Worm (Caenorhabditis elegans) whole organism, young adult: Measurements from ENCODE around the gene srbc-16.

ENCODE experiments used
- B0336.3 ChIP-seq: fragments of 200-800 bp; sonication (Bioruptor generic); IDR thresholded peaks from 2 replicates; pipeline ENCODE4 v1.3.6; 2022; ENCODE audit warnings: missing genetic modification characterization, missing compliant biosample characterization
- C06A6.2 ChIP-seq: fragments of 200-800 bp; sonication (Bioruptor generic); conservative IDR thresholded peaks from 2 replicates; pipeline ENCODE4 v1.3.6; 2022; ENCODE audit warnings: missing genetic modification characterization, missing compliant biosample characterization
- F49E8.2 ChIP-seq: sonication (generic microtip); optimal IDR thresholded peaks from 3 replicates; lab custom pipeline; 2017; ENCODE audit warnings: missing genetic modification characterization, mild to moderate bottlenecking, missing compliant biosample characterization, antibody characterized with exemption, moderate library complexity; ENCODE audit not compliant: insufficient read depth
- F57A8.1 ChIP-seq: fragments of 200-800 bp; sonication (Bioruptor generic); optimal IDR thresholded peaks from 2 replicates; lab custom pipeline; 2018; ENCODE audit warnings: mild to moderate bottlenecking, missing genetic modification characterization, moderate library complexity, missing compliant biosample characterization
- T26A5.8 ChIP-seq: sonication (generic microtip); optimal IDR thresholded peaks from 2 replicates; lab custom pipeline; 2016; ENCODE audit warnings: missing genetic modification characterization, missing compliant biosample characterization
- Y79H2A.3 ChIP-seq: fragments of 200-800 bp; sonication (Bioruptor generic); conservative IDR thresholded peaks from 2 replicates; pipeline ENCODE4 v1.3.6; 2022; ENCODE audit warnings: missing genetic modification reagents, missing genetic modification characterization, missing compliant biosample characterization
- ZK185.1 ChIP-seq: sonication (generic microtip); optimal IDR thresholded peaks from 2 replicates; lab custom pipeline; 2016; ENCODE audit warnings: mild to moderate bottlenecking, missing genetic modification characterization, missing compliant biosample characterization; ENCODE audit not compliant: poor library complexity, severe bottlenecking
- akir-1 ChIP-seq: fragments of 200-800 bp; sonication (Bioruptor generic); optimal IDR thresholded peaks from 2 replicates; lab custom pipeline; 2018; ENCODE audit warnings: mild to moderate bottlenecking, missing genetic modification characterization, moderate library complexity, missing compliant biosample characterization
- ama-1 ChIP-seq, 3 experiments: fragments of 150-350 bp in 1 of 3; sonication (generic microtip) in 2 of 3; optimal IDR thresholded peaks; 2 replicates each; lab custom pipeline; 2014 to 2018; ENCODE audit warnings: missing biosample characterization in 2 of 3, missing genetic modification characterization in 2 of 3, missing genetic modification reagents in 2 of 3
- aptf-3 ChIP-seq: fragments of 200-800 bp; sonication (Bioruptor generic); IDR thresholded peaks from 2 replicates; pipeline ENCODE4 v1.3.6; 2022; ENCODE audit warnings: missing genetic modification characterization, missing compliant biosample characterization
- atf-7 ChIP-seq: sonication (generic microtip); optimal IDR thresholded peaks from 2 replicates; lab custom pipeline; 2017; ENCODE audit warnings: mild to moderate bottlenecking, missing genetic modification characterization, missing compliant biosample characterization
- bed-1 ChIP-seq: fragments of 200-800 bp; sonication (Bioruptor generic); IDR thresholded peaks from 2 replicates; pipeline ENCODE4 v1.3.6; 2022; ENCODE audit warnings: missing genetic modification reagents, missing genetic modification characterization, missing compliant biosample characterization
- cebp-1 ChIP-seq, 2 experiments: fragments of 200-800 bp in 1 of 2; sonication (Bioruptor generic) in 1 of 2; sonication (generic microtip) in 1 of 2; IDR thresholded peaks in 1 of 2; optimal IDR thresholded peaks in 1 of 2; 2 replicates each; pipeline versions ENCODE4 v1.3.6 to Lab custom; 2017 to 2022; ENCODE audit warnings: missing compliant biosample characterization in 2 of 2, missing genetic modification characterization in 2 of 2, mild to moderate bottlenecking in 1 of 2, missing genetic modification reagents in 1 of 2, moderate library complexity in 1 of 2
- cebp-2 ChIP-seq: fragments of 200-800 bp; sonication (Bioruptor generic); IDR thresholded peaks from 2 replicates; pipeline ENCODE4 v1.3.6; 2022; ENCODE audit warnings: missing genetic modification characterization, missing compliant biosample characterization
- ceh-40 ChIP-seq: fragments of 200-800 bp; sonication (Bioruptor generic); IDR thresholded peaks from 2 replicates; pipeline ENCODE4 v1.3.6; 2022; ENCODE audit warnings: missing genetic modification characterization, missing compliant biosample characterization
- chd-7 ChIP-seq: sonication (generic microtip); optimal IDR thresholded peaks from 2 replicates; lab custom pipeline; 2016; ENCODE audit warnings: mild to moderate bottlenecking, missing genetic modification characterization, moderate library complexity, missing compliant biosample characterization
- efl-1 ChIP-seq: fragments of 150-350 bp; optimal IDR thresholded peaks from 2 replicates; lab custom pipeline; 2014; ENCODE audit warnings: missing biosample characterization, missing genetic modification reagents, missing genetic modification characterization
- hrde-1 ChIP-seq: sonication (generic microtip); optimal IDR thresholded peaks from 2 replicates; lab custom pipeline; 2016; ENCODE audit warnings: missing genetic modification characterization, mild to moderate bottlenecking, missing compliant biosample characterization, moderate library complexity, missing genotype, missing genetic modification reagents, borderline replicate concordance
- lag-1 ChIP-seq: fragments of 200-800 bp; sonication (Bioruptor generic); IDR thresholded peaks from 2 replicates; pipeline ENCODE4 v1.3.6; 2022; ENCODE audit warnings: missing genetic modification reagents, missing genetic modification characterization, missing compliant biosample characterization
- let-526 ChIP-seq: fragments of 200-800 bp; sonication (Bioruptor generic); IDR thresholded peaks from 2 replicates; pipeline ENCODE4 v1.3.6; 2022; ENCODE audit warnings: missing genetic modification reagents, missing genetic modification characterization, missing compliant biosample characterization
- lin-40 ChIP-seq: sonication (generic microtip); optimal IDR thresholded peaks from 2 replicates; lab custom pipeline; 2016; ENCODE audit warnings: missing genetic modification characterization, mild to moderate bottlenecking, missing compliant biosample characterization, missing genotype, missing genetic modification reagents
- lsl-1 ChIP-seq: fragments of 200-800 bp; sonication (Bioruptor generic); optimal IDR thresholded peaks from 2 replicates; lab custom pipeline; 2018; ENCODE audit warnings: mild to moderate bottlenecking, missing genetic modification characterization, moderate library complexity, missing compliant biosample characterization
- lsy-27 ChIP-seq: sonication (generic microtip); optimal IDR thresholded peaks from 2 replicates; lab custom pipeline; 2017; ENCODE audit warnings: missing genetic modification characterization, mild to moderate bottlenecking, missing compliant biosample characterization, antibody characterized with exemption, missing genotype, borderline replicate concordance; ENCODE audit not compliant: insufficient read depth
- madf-8 ChIP-seq: fragments of 200-800 bp; sonication (Bioruptor generic); conservative IDR thresholded peaks from 2 replicates; pipeline ENCODE4 v1.3.6; 2022; ENCODE audit warnings: missing genetic modification reagents, missing genetic modification characterization, missing compliant biosample characterization
- mel-28 ChIP-seq: sonication (generic microtip); optimal IDR thresholded peaks from 2 replicates; lab custom pipeline; 2016; ENCODE audit warnings: borderline replicate concordance, mild to moderate bottlenecking, missing genetic modification characterization, missing compliant biosample characterization
- mxl-1 ChIP-seq: sonication (generic microtip); optimal IDR thresholded peaks from 2 replicates; lab custom pipeline; 2016; ENCODE audit warnings: missing genetic modification characterization, missing compliant biosample characterization
- nhr-90 ChIP-seq: sonication (generic microtip); optimal IDR thresholded peaks from 2 replicates; lab custom pipeline; 2016; ENCODE audit warnings: missing genotype, mild to moderate bottlenecking, missing genetic modification characterization, missing compliant biosample characterization
- rec-8 ChIP-seq, 2 experiments: sonication (generic microtip); optimal IDR thresholded peaks; 2 replicates each; lab custom pipeline; 2016; ENCODE audit warnings: mild to moderate bottlenecking in 2 of 2, missing genetic modification characterization in 2 of 2, missing genetic modification reagents in 2 of 2, missing genotype in 2 of 2, missing biosample characterization in 1 of 2, missing compliant biosample characterization in 1 of 2, moderate library complexity in 1 of 2
- sdz-38 ChIP-seq: sonication (generic microtip); optimal IDR thresholded peaks from 2 replicates; lab custom pipeline; 2016; ENCODE audit warnings: missing genotype, missing genetic modification characterization, missing compliant biosample characterization
- snpc-1.1 ChIP-seq: sonication (generic microtip); optimal IDR thresholded peaks from 2 replicates; lab custom pipeline; 2017; ENCODE audit warnings: missing genetic modification characterization, mild to moderate bottlenecking, missing compliant biosample characterization, antibody characterized with exemption, moderate library complexity, missing genotype, missing genetic modification reagents; ENCODE audit not compliant: insufficient read depth
- snpc-1.3 ChIP-seq: sonication (generic microtip); optimal IDR thresholded peaks from 2 replicates; lab custom pipeline; 2017; ENCODE audit warnings: missing genetic modification characterization, mild to moderate bottlenecking, missing compliant biosample characterization, antibody characterized with exemption, moderate library complexity, missing genotype, missing genetic modification reagents; ENCODE audit not compliant: insufficient read depth
- tbp1 ChIP-seq: fragments of 200-800 bp; sonication (Bioruptor generic); optimal IDR thresholded peaks from 2 replicates; lab custom pipeline; 2018; ENCODE audit warnings: mild to moderate bottlenecking, missing genetic modification characterization, missing compliant biosample characterization
- ztf-22 ChIP-seq: fragments of 200-800 bp; sonication (Bioruptor generic); optimal IDR thresholded peaks from 2 replicates; lab custom pipeline; 2018; ENCODE audit warnings: mild to moderate bottlenecking, missing genetic modification characterization, moderate library complexity, missing compliant biosample characterization
- ztf-28 ChIP-seq: fragments of 200-800 bp; sonication (Bioruptor generic); IDR thresholded peaks from 2 replicates; pipeline ENCODE4 v1.3.6; 2022; ENCODE audit warnings: missing genetic modification reagents, missing genetic modification characterization, missing compliant biosample characterization
- ztf-6 ChIP-seq: fragments of 200-800 bp; sonication (Bioruptor generic); IDR thresholded peaks from 2 replicates; pipeline ENCODE4 v1.3.6; 2022; ENCODE audit warnings: missing genetic modification reagents, missing genetic modification characterization, missing compliant biosample characterization

srbc-16 gene

DNA sequence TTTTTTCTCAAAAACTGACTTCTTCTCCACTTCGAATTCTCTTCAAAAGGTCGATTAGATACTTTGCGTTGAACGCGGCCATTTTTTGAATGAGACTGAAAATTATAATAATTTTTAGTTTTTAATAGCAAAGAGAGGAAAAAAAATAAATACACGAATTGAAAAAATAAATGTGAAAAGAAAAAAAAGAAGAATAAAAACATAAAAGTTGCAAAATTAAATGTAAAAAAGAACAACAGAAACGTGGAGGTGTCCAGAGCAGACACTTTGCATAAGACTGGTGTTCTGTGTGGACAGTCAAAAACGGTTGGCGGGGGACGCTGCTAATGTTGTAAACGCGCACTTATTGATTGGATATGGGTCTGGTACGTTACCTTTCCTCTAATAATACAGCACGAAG is 22.5 kb upstream of the srbc-16 start, which contains the start of gene C45H4.14:
Gene C45H4.14, minus strand, starts transcription at position 101 of the 400 bp plus-strand sequence.
- TF ChIP-seq ztf-6 (GFP tag; lab: Robert Waterston, UW) (no peak), bed-1 (no peak), snpc-1.3 (tag; lab: Kevin White, UChicago) (no peak), C06A6.2 (GFP tag; lab: Robert Waterston, UW) (no peak), mel-28 (no peak), madf-8 (0 out of 2 replicates have a peak, but pooled peaks have one; percentile 9), lsy-27 (tag; lab: Kevin White, UChicago) (no peak), efl-1 (GFP tag; lab: Kevin White, UChicago) (peak; percentile 45), ztf-22 (GFP tag; lab: Kevin White, UChicago) (no peak), nhr-90 (no peak)
- TF ChIP-seq, all 124 proteins: peak for 2

DNA sequence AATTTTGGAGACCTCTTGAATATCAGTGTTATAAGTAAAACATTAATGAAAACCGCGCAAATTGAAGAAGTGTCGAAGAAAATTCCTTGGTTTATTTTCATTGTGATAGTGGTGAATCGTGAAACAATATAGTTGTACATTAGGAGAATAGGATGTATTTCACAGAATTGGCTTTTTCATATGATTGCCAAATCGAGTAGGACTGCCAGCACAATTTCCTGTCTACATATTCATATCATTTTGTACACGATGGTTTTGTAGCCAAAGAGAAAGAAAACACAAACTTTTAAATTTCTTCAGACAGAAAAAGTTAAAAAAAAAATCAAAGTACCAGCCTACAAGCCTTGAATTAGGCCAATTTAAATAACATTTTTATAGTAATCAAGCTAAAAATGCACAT is 18.1 kb upstream of the srbc-16 start, which contains the start of gene str-255:
Gene str-255, minus strand, starts transcription at position 101 of the 400 bp plus-strand sequence.
- TF ChIP-seq snpc-1.1 (tag; lab: Kevin White, UChicago) (no peak), cebp-2 (no peak), tbp1 (GFP tag; lab: Kevin White, UChicago) (no peak), ztf-28 (no peak), Y79H2A.3 (GFP tag; lab: Robert Waterston, UW) (no peak), B0336.3 (GFP tag; lab: Robert Waterston, UW) (no peak), aptf-3 (no peak), atf-7 (tag; lab: Kevin White, UChicago) (no peak), akir-1 (GFP tag; lab: Kevin White, UChicago) (no peak), lag-1 (GFP tag; lab: Robert Waterston, UW) (no peak)

DNA sequence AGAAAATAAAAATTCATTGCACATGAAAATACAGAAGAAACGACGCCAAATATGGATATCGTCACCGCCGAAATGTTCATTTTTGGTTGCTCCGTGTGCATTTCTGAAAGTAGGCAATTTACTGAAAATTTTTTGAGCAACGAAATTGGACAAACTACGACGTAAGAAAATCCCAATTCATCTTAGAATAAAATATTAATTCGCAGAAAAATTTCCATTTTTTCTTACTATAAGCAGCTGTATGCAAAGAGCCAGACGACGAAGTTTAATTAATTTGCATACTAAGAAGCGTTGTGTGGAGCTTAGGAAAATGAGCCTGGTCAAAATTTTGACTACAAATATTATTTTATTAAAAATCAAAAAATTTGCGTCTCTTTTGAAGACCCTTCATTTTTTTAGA is 15.2 kb upstream of the srbc-16 start, which contains the start of gene srbc-19:
Gene srbc-19, minus strand, starts transcription at position 101 of the 400 bp plus-strand sequence.
- TF ChIP-seq F49E8.2 (tag; lab: Kevin White, UChicago) (no peak), F57A8.1 (GFP tag; lab: Kevin White, UChicago) (no peak), madf-8 (no peak), lin-40 (tag; lab: Kevin White, UChicago) (no peak), mxl-1 (tag; lab: Kevin White, UChicago) (no peak), let-526 (GFP tag; lab: Robert Waterston, UW) (no peak), ZK185.1 (tag; lab: Kevin White, UChicago) (no peak), rec-8 (tag; optimal IDR thresholded peaks at IDR 0.05; lab: Kevin White, UChicago) (no peak), hrde-1 (tag; lab: Kevin White, UChicago) (no peak), lsl-1 (GFP tag; lab: Kevin White, UChicago) (no peak), cebp-1 (GFP tag; IDR thresholded peaks at IDR 0.05; lab: Robert Waterston, UW) (no peak), cebp-1 (tag; optimal IDR thresholded peaks at IDR 0.05; lab: Kevin White, UChicago) (no peak), T26A5.8 (tag; lab: Kevin White, UChicago) (no peak), atf-7 (tag; lab: Kevin White, UChicago) (no peak), chd-7 (tag; lab: Kevin White, UChicago) (no peak), ceh-40 (no peak), lag-1 (GFP tag; lab: Robert Waterston, UW) (no peak), sdz-38 (tag; lab: Kevin White, UChicago) (no peak), ama-1 (optimal IDR thresholded peaks at IDR 0.05; lab: Kevin White, UChicago) (no peak), ama-1 (GFP tag; optimal IDR thresholded peaks at IDR 0.05; lab: Kevin White, UChicago) (no peak), tbp1 (GFP tag; lab: Kevin White, UChicago) (no peak)
